Worm (Caenorhabditis elegans) whole organism, young adult: Measurements from ENCODE around the gene nid-1.

Source experiments
- dpl-1 ChIP-seq: fragments of 150-350 bp; optimal IDR thresholded peaks from 2 replicates; lab custom pipeline; 2014; ENCODE audit warnings: missing biosample characterization, missing genetic modification reagents, missing genetic modification characterization
- hmg-20 ChIP-seq: fragments of 200-800 bp; sonication (Bioruptor generic); IDR thresholded peaks from 2 replicates; pipeline ENCODE4 v1.3.6; 2022; ENCODE audit warnings: missing genetic modification reagents, missing genetic modification characterization, missing compliant biosample characterization
- snpc-4 ChIP-seq, 5 experiments: fragments of 150-350 bp in 1 of 5; sonication (generic microtip) in 4 of 5; optimal IDR thresholded peaks; 2 replicates each; lab custom pipeline; 2014 to 2018; ENCODE audit warnings: missing genetic modification characterization in 5 of 5, missing biosample characterization in 3 of 5, antibody characterized with exemption in 2 of 5, mild to moderate bottlenecking in 2 of 5, missing compliant biosample characterization in 2 of 5, missing genotype in 2 of 5, moderate library complexity in 2 of 5, missing genetic modification reagents in 1 of 5

The nid-1 gene

DNA sequence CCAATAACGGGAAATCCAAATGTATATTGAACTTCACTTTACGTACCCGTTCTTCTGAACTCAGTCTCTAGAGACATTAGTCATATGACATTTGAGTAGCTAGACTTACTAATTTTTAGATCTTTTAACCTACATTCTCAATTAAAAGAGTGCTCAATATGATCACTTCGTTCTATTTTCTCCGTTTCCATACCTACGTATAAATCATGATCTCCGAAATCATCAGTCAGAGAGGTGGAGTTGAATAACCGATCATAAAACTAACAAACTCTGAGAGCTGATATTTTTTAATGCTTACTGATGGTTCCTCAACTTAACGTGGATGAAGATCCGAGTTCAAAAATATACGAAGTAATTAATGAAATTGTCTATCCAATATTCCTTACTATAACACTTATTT is 54.2 kb downstream of the nid-1 start, which contains the start of gene srd-35:
srd-35 (plus strand) TSS at position 301 of the 400 bp plus-strand sequence.
- no peak for TF ChIP-seq dpl-1 (GFP tag; lab: Kevin White, UChicago)
- TF ChIP-seq hmg-20 (GFP tag; lab: Robert Waterston, UW), result no peak
- TF ChIP-seq snpc-4 (GFP tag; optimal IDR thresholded peaks at IDR 0.05; lab: Kevin White, UChicago), result no peak
- TF ChIP-seq snpc-4 (tag; optimal IDR thresholded peaks at IDR 0.05; lab: Kevin White, UChicago), result no peak
